Worm (Caenorhabditis elegans) whole organism, late embryonic: ENCODE data around the gene Y82E9BR.20.

Experiments
- F13H6.1 ChIP-seq: sonication (generic microtip); optimal IDR thresholded peaks from 2 replicates; lab custom pipeline; 2016; ENCODE audit warnings: missing genetic modification characterization, missing compliant biosample characterization
- ama-1 ChIP-seq: fragments of 150-350 bp; optimal IDR thresholded peaks from 2 replicates; lab custom pipeline; 2014
- ceh-45 ChIP-seq: fragments of 200-800 bp; sonication (Bioruptor generic); IDR thresholded peaks from 2 replicates; pipeline ENCODE4 v1.3.6; 2022; ENCODE audit warnings: missing genetic modification reagents, missing genetic modification characterization, missing compliant biosample characterization
- pha-4 ChIP-seq: fragments of 150-350 bp; optimal IDR thresholded peaks from 2 replicates; lab custom pipeline; 2018; ENCODE audit warnings: missing biosample characterization, missing genetic modification reagents, missing genetic modification characterization
- sdc-2 ChIP-seq: sonication (generic microtip); optimal IDR thresholded peaks from 2 replicates; lab custom pipeline; 2016; ENCODE audit warnings: missing genotype, missing genetic modification characterization, missing compliant biosample characterization
- ztf-16 ChIP-seq: sonication (generic microtip); optimal IDR thresholded peaks from 2 replicates; lab custom pipeline; 2017; ENCODE audit warnings: missing genetic modification characterization, missing compliant biosample characterization

- TF ChIP-seq ztf-16 (tag; lab: Kevin White, UChicago) (no peak), F13H6.1 (tag; lab: Kevin White, UChicago) (no peak), ceh-45 (no peak), sdc-2 (tag; lab: Kevin White, UChicago) (no peak), ama-1 (lab: Kevin White, UChicago) (no peak), pha-4 (tag; lab: Kevin White, UChicago) (no peak)
Measured at ce11 chrIII:1384694-1385093, 10.5 kb downstream of the Y82E9BR.20 start.
